Fruit fly (Drosophila melanogaster): ENCODE measurements around the gene Nadsyn.

Gene Nadsyn

DNA sequence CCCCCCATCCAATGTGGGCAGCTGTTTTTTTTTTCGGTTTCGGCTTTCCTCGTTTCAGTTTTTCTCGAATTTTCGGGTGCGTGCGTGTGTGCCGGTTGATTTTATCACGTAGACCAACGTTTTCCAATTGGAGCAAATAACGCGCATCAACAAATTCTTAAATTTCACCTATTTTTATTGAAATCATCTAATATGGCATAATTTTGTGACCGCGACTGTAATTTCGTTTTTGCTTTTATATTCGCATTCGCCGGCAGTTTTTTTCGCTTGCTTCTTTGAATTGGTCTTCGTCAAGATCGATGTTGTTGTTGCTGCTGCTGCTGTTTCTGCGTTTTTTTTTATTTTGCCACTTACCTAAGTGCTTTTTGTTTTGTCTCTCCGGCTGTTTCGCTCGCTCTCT, 36.4 kb upstream of the Nadsyn start (continued):
- TF ChIP-seq Smox (GFP tag; optimal IDR thresholded peaks at IDR 0.05) (peak; percentile 62), CG8119 (GFP tag; IDR thresholded peaks at IDR 0.05) (peak; percentile 73), Hr39 (GFP tag; optimal IDR thresholded peaks at IDR 0.05) (peak; percentile 35), Blimp-1 (GFP tag; optimal IDR thresholded peaks at IDR 0.05) (no peak), CG11902 (GFP tag; optimal IDR thresholded peaks at IDR 0.05) (no peak), topi (GFP tag; optimal IDR thresholded peaks at IDR 0.05) (peak; percentile 62), svp (GFP tag) (peak; percentile 77), CG8632 (GFP tag; optimal IDR thresholded peaks at IDR 0.05) (peak; percentile 6), lz (GFP tag; optimal IDR thresholded peaks at IDR 0.05) (peak; percentile 34), CG31627 (GFP tag; optimal IDR thresholded peaks at IDR 0.05) (peak; percentile 38), CG11762 (GFP tag; optimal IDR thresholded peaks at IDR 0.05; ENCODE audit: insufficient read depth) (peak; percentile 3), Sox15 (GFP tag; optimal IDR thresholded peaks at IDR 0.05) (peak; percentile 8)

DNA sequence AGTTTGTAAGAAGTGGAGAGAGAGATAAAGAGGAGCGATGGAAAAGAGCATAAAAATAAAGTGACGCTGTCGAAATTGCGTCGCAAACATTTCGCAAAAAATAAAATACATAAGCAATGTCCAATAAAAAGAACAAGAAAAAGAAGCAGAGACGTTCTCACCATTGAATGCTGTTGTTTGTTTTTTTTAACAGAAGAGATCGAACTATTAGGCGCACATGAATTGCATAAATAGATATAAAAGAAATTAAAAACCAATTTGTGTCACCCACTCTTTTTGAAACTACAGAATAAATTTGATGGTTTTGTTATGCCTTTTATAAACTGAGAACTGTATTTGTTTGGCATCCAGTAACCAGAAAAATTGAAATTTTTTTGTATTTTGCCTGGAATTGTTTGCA, 35.7 kb upstream of the Nadsyn start:
- peak; percentile 58 for TF ChIP-seq svp (GFP tag)
- TF ChIP-seq Smox (GFP tag; optimal IDR thresholded peaks at IDR 0.05), result no peak

DNA sequence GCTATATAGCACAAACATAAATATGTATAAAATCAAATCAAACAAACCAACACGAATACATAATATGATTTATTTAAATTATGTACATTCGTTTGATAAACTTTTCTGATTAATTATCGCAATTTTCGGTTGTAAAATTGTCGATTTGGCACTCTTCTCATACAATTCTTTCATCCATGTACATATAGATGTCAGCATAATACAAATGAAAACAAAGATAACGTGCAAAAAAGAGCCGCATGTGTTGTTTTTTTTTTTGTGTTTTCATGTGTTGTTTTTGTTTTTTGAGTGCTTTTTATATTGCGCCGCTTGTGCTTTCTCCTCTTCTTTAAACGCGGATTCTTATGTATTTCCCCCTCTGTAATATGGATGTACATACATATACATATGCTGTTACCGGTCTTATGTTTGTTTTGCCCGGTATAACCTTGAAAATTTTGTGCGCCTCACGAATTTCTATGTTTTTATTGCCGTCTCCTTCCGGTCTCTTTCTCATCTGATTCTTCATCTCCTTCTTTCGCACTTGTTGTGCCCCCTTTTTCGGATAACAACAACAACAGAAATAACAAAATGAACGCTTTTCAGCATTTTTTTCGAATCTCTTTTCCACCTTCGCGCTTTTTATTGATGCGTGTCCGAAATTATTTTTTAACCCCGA, 35.1 kb upstream of the Nadsyn start:
- TF ChIP-seq CG9139 (GFP tag; optimal IDR thresholded peaks at IDR 0.05), result no peak
- TF ChIP-seq ss (GFP tag; optimal IDR thresholded peaks at IDR 0.05), result peak in 1 of 2 experiments; percentile 5
- no peak for TF ChIP-seq dsx (GFP tag; optimal IDR thresholded peaks at IDR 0.05; ENCODE audit: poor library complexity, severe bottlenecking)
- peak; percentile 31; the same call in 2 of the 3 replicates for TF ChIP-seq CG6163 (GFP tag; IDR thresholded peaks at IDR 0.05)
- TF ChIP-seq CG11762 (GFP tag; optimal IDR thresholded peaks at IDR 0.05; ENCODE audit: insufficient read depth), result no peak
- TF ChIP-seq CG6854 (GFP tag; optimal IDR thresholded peaks at IDR 0.05), result peak; percentile 19

DNA sequence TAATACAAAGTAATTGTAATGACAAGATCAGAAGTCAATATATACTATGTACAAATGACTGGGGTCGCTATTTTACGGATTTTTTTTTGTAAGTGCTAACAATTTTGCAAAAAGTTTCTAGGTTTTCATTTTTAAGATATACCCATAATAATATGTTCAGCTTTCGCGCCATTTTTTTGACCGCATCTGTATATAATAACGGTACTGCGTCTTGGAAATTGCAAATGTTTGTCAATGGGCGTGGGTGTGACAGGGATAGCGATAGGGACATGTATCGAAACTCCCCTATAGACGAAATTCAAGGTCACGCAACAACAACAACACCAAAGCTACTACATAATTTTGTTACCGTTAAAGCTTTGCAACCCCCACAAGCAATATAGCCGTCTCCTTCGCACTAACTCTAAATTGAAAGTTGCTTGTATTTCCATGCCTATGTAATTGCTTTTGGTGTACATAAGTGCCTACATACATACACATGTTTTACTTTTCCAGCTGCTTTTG, 34.5 kb upstream of the Nadsyn start:
- TF ChIP-seq Eip78C (GFP tag) (peak; percentile 61), achi (GFP tag; optimal IDR thresholded peaks at IDR 0.05) (no peak)

DNA sequence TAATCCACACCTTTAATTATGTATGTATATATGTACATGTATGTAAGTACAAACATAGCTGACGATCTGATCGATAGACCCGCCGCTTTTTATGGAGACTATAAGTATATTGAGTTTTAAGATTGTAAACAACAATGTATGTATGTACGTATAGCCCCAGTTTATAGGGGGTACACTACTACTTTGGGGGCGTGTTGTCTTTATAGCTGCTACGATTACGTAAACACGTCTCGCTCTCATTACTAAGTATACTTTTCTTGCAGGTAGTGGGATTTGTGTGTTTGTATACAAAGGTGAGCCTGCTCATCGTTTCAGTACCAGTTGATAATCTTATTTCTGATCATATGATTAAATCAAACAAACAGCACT, 31.8 kb upstream of the Nadsyn start:
- TF ChIP-seq Eip75B (GFP tag; optimal IDR thresholded peaks at IDR 0.05) (no peak), fkh (GFP tag; optimal IDR thresholded peaks at IDR 0.05) (peak; percentile 72)

DNA sequence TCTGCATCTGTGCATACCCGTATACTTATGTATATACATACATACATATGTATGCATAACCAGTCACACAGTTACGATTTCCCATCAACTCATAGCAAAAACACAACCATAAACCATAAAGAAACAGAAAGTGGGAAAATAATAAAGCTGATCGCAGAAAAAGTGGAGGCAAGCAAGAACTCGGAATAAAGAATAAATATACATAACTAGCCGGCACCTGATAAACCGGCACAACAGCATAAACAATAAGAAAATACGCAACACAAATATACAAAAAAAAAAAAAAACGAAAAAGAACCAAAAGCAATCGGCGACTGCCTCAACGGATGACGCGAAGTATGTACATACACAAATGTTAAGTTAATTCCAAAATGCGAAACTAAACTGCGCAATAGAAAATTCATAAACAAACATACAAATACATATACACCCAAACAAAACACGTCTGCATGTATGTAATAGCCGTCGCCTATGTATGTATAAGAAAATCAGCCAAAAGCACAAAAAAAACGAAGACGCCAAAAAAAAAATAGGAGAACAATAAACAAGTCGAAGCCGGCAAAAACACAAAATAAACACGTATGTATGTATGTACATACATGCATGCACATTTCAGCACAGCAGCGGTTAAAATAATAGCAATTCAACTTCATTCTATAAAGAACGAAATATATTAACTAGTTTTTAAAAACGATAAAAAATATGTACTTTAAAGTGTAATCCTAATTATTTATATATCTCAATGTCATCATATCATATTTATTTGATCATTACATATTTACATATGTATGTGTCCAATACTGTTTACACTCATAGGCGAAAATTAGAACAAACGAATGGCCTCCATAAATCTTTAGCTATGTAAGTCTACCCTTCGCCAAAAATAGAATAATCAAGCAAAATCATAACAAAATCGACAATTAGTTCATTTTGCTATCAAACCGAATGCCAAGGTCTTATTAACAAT, 31.1 kb upstream of the Nadsyn start:
- peak; percentile 19 for TF ChIP-seq Smox (GFP tag; optimal IDR thresholded peaks at IDR 0.05)
- no peak for TF ChIP-seq spab (GFP tag; optimal IDR thresholded peaks at IDR 0.05)
- TF ChIP-seq CG4318 (GFP tag; optimal IDR thresholded peaks at IDR 0.05), result peak; percentile 27
- TF ChIP-seq CG34406 (GFP tag; optimal IDR thresholded peaks at IDR 0.05), result peak; percentile 25
- TF ChIP-seq ss (GFP tag; optimal IDR thresholded peaks at IDR 0.05), result peak; percentile 34 to 46
- TF ChIP-seq esn (GFP tag; optimal IDR thresholded peaks at IDR 0.05), result peak; percentile 40
- no peak for TF ChIP-seq salr (GFP tag; optimal IDR thresholded peaks at IDR 0.05)
- no peak for TF ChIP-seq CG16779 (tag; optimal IDR thresholded peaks at IDR 0.05)
- TF ChIP-seq CG1621 (tag; optimal IDR thresholded peaks at IDR 0.05), result no peak
- no peak for TF ChIP-seq Hr38 (GFP tag; optimal IDR thresholded peaks at IDR 0.05)
- TF ChIP-seq svp (GFP tag), result peak; percentile 71
- peak; percentile 10 for TF ChIP-seq Sox102F (GFP tag; optimal IDR thresholded peaks at IDR 0.05)
- peak; percentile 53; the same call in 1 of the 3 replicates for TF ChIP-seq CG6163 (GFP tag; IDR thresholded peaks at IDR 0.05)
- TF ChIP-seq CG7368 (GFP tag; optimal IDR thresholded peaks at IDR 0.05), result peak; percentile 5
- TF ChIP-seq pdm3 (GFP tag; optimal IDR thresholded peaks at IDR 0.05), result no peak
- peak; percentile 22 for TF ChIP-seq Ets96B (tag; optimal IDR thresholded peaks at IDR 0.05)
- TF ChIP-seq CG32006 (GFP tag; optimal IDR thresholded peaks at IDR 0.05), result peak; percentile 54
- peak; percentile 1 for TF ChIP-seq CG10669 (GFP tag; optimal IDR thresholded peaks at IDR 0.05)
- TF ChIP-seq topi (GFP tag; optimal IDR thresholded peaks at IDR 0.05), result peak; percentile 24
- TF ChIP-seq lz (GFP tag; optimal IDR thresholded peaks at IDR 0.05), result peak; percentile 39
- peak; percentile 67; the same call in 1 of the 2 replicates for TF ChIP-seq Gug (GFP tag; IDR thresholded peaks at IDR 0.05)
- TF ChIP-seq CG3919 (GFP tag; optimal IDR thresholded peaks at IDR 0.05), result peak; percentile 16
- TF ChIP-seq Blimp-1 (GFP tag; optimal IDR thresholded peaks at IDR 0.05), result no peak

Data from whole organism, prepupa.